Worm (Caenorhabditis elegans): ENCODE data around the gene flp-24.

flp-24 gene

DNA sequence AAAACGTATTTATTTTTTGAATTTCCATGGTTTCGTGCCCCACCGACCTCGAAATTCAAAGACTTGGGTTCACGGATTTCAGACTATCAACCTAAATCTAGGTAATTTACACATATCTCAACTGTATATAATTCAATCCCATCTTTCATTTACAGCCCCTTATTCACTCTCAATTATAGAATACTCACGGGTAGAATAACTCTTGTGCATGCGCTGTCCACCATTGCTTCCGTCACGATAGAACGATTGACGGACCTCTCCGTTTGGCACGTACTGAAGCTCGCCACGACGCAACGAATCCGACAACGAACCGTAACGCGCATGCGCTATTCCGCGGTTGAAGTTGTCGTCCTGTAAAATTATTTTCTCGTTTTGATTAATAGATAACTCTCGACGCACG, 3.8 kb downstream of the flp-24 start:
- no peak for TF ChIP-seq egl-27 (tag; optimal IDR thresholded peaks at IDR 0.05)
- TF ChIP-seq elt-2 (tag; optimal IDR thresholded peaks at IDR 0.05): no peak
- TF ChIP-seq ZK546.5 (tag; optimal IDR thresholded peaks at IDR 0.05): no peak
- TF ChIP-seq egl-5 (tag; optimal IDR thresholded peaks at IDR 0.05): no peak
- TF ChIP-seq aly-2 (tag; optimal IDR thresholded peaks at IDR 0.05): no peak
- TF ChIP-seq daf-12 (tag; optimal IDR thresholded peaks at IDR 0.05): no peak
- TF ChIP-seq nhr-25 (tag; optimal IDR thresholded peaks at IDR 0.05): no peak
- TF ChIP-seq unc-39 (tag; optimal IDR thresholded peaks at IDR 0.05): no peak
- no peak for TF ChIP-seq skn-1 (tag; optimal IDR thresholded peaks at IDR 0.05)
- TF ChIP-seq R02D3.7 (tag; optimal IDR thresholded peaks at IDR 0.05): no peak
- TF ChIP-seq ceh-28 (tag; optimal IDR thresholded peaks at IDR 0.05): no peak
- no peak for TF ChIP-seq zag-1 (tag; optimal IDR thresholded peaks at IDR 0.05)
- no peak for TF ChIP-seq pha-4 (tag; optimal IDR thresholded peaks at IDR 0.05)
- no peak for TF ChIP-seq nhr-76 (tag; optimal IDR thresholded peaks at IDR 0.05)

DNA sequence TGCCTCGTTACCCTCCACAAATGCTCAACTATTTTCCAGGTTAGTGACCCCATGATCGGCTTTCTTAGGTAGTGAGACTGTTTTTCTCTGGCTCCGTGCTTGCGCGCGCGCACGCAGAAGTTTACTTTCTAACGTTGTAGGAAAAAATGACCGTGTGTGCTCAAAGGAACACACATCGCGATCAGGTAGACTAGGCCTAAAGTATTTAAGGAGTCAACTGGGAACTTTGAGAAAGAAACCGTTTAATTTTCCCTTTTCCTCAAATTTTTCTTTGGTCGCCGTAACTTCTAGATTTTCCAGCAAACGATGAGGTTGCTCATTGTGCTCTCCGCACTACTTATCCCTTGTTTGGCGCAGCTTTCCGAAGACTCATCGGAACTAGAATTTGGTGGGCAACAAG, 15.5 kb downstream of the flp-24 start, which contains the start of gene idpp-1:
Gene idpp-1, plus strand, starts transcription at position 301 of the 400 bp plus-strand sequence.
- TF ChIP-seq ceh-16 (tag; optimal IDR thresholded peaks at IDR 0.05): no peak
- TF ChIP-seq pha-4 (tag; optimal IDR thresholded peaks at IDR 0.05): peak; percentile 63
- TF ChIP-seq lsy-12 (tag; optimal IDR thresholded peaks at IDR 0.05): no peak

DNA sequence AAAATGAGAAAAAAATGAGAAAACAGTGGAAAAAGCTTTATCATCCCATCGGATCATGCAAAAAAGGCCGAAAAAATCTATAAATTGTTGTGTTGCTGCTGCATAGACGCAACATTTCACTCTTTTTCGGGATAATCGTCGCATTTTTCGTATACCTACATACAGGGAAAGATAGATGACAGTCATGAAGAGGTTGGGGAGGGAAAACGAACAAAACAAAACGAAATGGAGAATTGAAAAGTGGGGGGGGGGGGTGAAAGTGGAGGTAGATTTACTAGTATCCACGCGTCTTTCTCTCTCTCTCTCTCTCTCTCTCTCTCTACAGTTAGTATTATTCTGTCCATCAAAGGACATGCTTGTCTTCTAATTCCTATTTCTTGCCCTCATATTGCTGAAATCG, 19.5 kb downstream of the flp-24 start:
- no peak for TF ChIP-seq nhr-237 (tag; optimal IDR thresholded peaks at IDR 0.05)

DNA sequence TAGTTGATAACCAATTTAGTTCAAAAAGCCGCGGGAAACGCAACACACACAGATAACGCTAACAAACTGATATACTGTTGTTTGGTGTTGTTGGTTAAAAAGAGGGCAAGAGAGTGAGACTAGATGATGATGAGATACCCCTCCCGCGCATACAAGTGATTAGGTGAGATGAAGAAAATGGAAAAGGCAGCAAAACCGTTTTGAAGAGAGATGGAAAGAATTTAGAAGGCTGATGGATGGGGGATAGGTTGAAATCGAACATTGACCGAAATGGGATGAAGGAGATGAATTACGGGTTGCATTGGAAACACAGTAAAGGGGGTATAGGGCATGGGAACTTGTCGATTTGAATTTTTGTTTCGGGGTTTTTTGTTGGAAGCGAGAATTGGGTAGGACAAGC, 23.9 kb downstream of the flp-24 start:
- TF ChIP-seq lsy-12 (tag; optimal IDR thresholded peaks at IDR 0.05) (no peak), R02D3.7 (tag; optimal IDR thresholded peaks at IDR 0.05) (no peak), mdl-1 (tag; optimal IDR thresholded peaks at IDR 0.05) (no peak), fos-1 (tag; optimal IDR thresholded peaks at IDR 0.05) (no peak), ama-1 (optimal IDR thresholded peaks at IDR 0.05) (no peak), ceh-9 (tag; optimal IDR thresholded peaks at IDR 0.05) (no peak), egl-27 (tag; optimal IDR thresholded peaks at IDR 0.05) (no peak), fkh-10 (GFP tag; optimal IDR thresholded peaks at IDR 0.05) (no peak), ceh-28 (tag; optimal IDR thresholded peaks at IDR 0.05) (no peak), ZK546.5 (tag; optimal IDR thresholded peaks at IDR 0.05) (no peak), elt-3 (tag; optimal IDR thresholded peaks at IDR 0.05) (peak in 1 of 3 experiments; percentile 13), nhr-23 (tag; optimal IDR thresholded peaks at IDR 0.05) (peak; percentile 7), unc-62 (GFP tag; optimal IDR thresholded peaks at IDR 0.05) (no peak), nhr-77 (tag; optimal IDR thresholded peaks at IDR 0.05) (no peak)

DNA sequence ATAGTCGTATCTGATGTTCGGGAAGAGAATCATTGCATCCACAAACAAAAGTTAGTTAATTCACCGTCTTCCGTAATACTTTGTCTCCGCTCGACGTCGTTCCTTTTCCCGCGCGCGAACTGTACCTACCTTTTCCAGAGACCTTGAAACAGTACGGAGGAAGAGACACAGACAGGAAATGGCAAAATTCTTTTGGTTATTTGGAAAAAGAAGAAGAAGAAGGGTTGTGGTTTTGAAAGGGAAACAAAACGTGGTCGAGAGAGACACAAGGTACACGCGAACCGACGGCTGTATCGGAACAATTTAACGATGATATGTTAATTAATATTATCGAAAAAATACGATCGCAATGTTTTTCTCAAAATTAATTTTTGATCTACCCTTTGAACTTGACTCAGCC, 25.1 kb downstream of the flp-24 start:
- no peak for TF ChIP-seq mml-1 (tag; optimal IDR thresholded peaks at IDR 0.05)
- no peak for TF ChIP-seq nhr-12 (tag; optimal IDR thresholded peaks at IDR 0.05)
- peak; percentile 38 for TF ChIP-seq nhr-25 (tag; optimal IDR thresholded peaks at IDR 0.05)
- TF ChIP-seq fkh-2 (tag; optimal IDR thresholded peaks at IDR 0.05): no peak
- TF ChIP-seq egl-27 (tag; optimal IDR thresholded peaks at IDR 0.05): no peak
- no peak for TF ChIP-seq ceh-9 (tag; optimal IDR thresholded peaks at IDR 0.05)
- TF ChIP-seq ceh-28 (tag; optimal IDR thresholded peaks at IDR 0.05): no peak
- TF ChIP-seq ceh-82 (tag; optimal IDR thresholded peaks at IDR 0.05): no peak

DNA sequence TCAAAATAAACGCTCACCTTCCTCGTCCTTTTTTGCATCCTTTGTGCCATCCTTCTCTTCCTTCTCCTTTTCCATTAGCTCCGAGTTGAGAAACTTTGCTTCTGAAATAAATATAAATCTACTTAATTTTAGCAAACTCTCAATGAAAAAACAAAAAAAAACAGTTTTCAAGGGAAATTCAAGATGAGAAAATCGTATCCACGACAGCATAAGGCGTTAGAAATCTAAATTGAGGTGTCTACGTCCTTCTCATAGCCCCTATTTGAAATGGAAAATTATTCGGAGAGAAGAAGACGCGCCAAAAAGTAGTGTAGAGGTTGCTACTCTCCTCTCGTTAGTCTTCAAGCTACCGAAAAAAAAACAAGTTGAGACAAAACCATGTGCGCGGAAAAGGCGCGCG, 27.4 kb downstream of the flp-24 start, which contains the start of gene pat-12:
Gene pat-12, minus strand, starts transcription at position 101 of the 400 bp plus-strand sequence.
- no peak for TF ChIP-seq tbx-2 (tag; optimal IDR thresholded peaks at IDR 0.05)
- no peak for TF ChIP-seq nhr-11 (tag; optimal IDR thresholded peaks at IDR 0.05)
- TF ChIP-seq pqm-1 (tag; optimal IDR thresholded peaks at IDR 0.05): no peak
- no peak for TF ChIP-seq nfya-1 (tag; optimal IDR thresholded peaks at IDR 0.05; ENCODE audit: insufficient read depth)
- no peak for TF ChIP-seq nhr-28 (tag; optimal IDR thresholded peaks at IDR 0.05)
- no peak for TF ChIP-seq lin-15B (tag; optimal IDR thresholded peaks at IDR 0.05)
- TF ChIP-seq nhr-76 (tag; optimal IDR thresholded peaks at IDR 0.05): no peak
- TF ChIP-seq egl-5 (tag; optimal IDR thresholded peaks at IDR 0.05): no peak
- no peak for TF ChIP-seq ZK546.5 (tag; optimal IDR thresholded peaks at IDR 0.05)
